Worm (Caenorhabditis elegans): Measurements from ENCODE around the gene mrps-18B.

ce11 chrII:8529176-8529698 lies 3.8 kb downstream of the mrps-18B start:
- TF ChIP-seq ceh-28 (tag; optimal IDR thresholded peaks at IDR 0.05), result no peak
- no peak for TF ChIP-seq jun-1 (tag; optimal IDR thresholded peaks at IDR 0.05)
- no peak for TF ChIP-seq ama-1 (optimal IDR thresholded peaks at IDR 0.05)
- no peak for TF ChIP-seq tbx-2 (tag; optimal IDR thresholded peaks at IDR 0.05)
- no peak for TF ChIP-seq nhr-237 (tag; optimal IDR thresholded peaks at IDR 0.05)
- no peak for TF ChIP-seq mdl-1 (tag; optimal IDR thresholded peaks at IDR 0.05)
- TF ChIP-seq nhr-11 (tag; optimal IDR thresholded peaks at IDR 0.05), result no peak
- no peak for TF ChIP-seq daf-12 (tag; optimal IDR thresholded peaks at IDR 0.05)
